Worm (Caenorhabditis elegans) whole organism, L1 larva: ENCODE measurements around the gene prx-2.

Experiments used
- C04F5.9 ChIP-seq: sonication (generic microtip); optimal IDR thresholded peaks from 2 replicates; lab custom pipeline; 2016; ENCODE audit warnings: missing genetic modification characterization, missing compliant biosample characterization
- F16B12.6 ChIP-seq: fragments of 150-350 bp; optimal IDR thresholded peaks from 2 replicates; lab custom pipeline; 2014; ENCODE audit warnings: missing biosample characterization, missing genetic modification characterization
- Y116A8C.19 ChIP-seq: sonication (generic microtip); optimal IDR thresholded peaks from 2 replicates; lab custom pipeline; 2016; ENCODE audit warnings: missing compliant biosample characterization, missing genetic modification characterization, borderline replicate concordance
- aly-2 ChIP-seq: fragments of 150-350 bp; optimal IDR thresholded peaks from 2 replicates; lab custom pipeline; 2014; ENCODE audit warnings: missing biosample characterization, missing genetic modification characterization
- ama-1 ChIP-seq: fragments of 150-350 bp; optimal IDR thresholded peaks from 2 replicates; lab custom pipeline; 2014
- ces-1 ChIP-seq: fragments of 150-350 bp; optimal IDR thresholded peaks from 2 replicates; lab custom pipeline; 2014; ENCODE audit warnings: missing biosample characterization, missing genetic modification reagents, missing genetic modification characterization
- dpl-1 ChIP-seq, 3 experiments: fragments of 150-350 bp in 2 of 3; sonication (generic microtip) in 1 of 3; optimal IDR thresholded peaks; 2 replicates each; lab custom pipeline; 2014 to 2017; ENCODE audit warnings: missing biosample characterization in 3 of 3, missing genetic modification characterization in 3 of 3, missing genetic modification reagents in 3 of 3
- efl-1 ChIP-seq, 4 experiments: fragments of 150-350 bp; optimal IDR thresholded peaks in 3 of 4; peaks in 1 of 4; 1 replicate in 1 of 4; 2 replicates in 3 of 4; lab custom pipeline; 2014; ENCODE audit warnings: missing biosample characterization in 2 of 4, missing genetic modification characterization in 2 of 4, missing genetic modification reagents in 2 of 4
- egl-13 ChIP-seq: sonication (generic microtip); optimal IDR thresholded peaks from 2 replicates; lab custom pipeline; 2016; ENCODE audit warnings: missing genotype, missing genetic modification reagents, missing genetic modification characterization, missing compliant biosample characterization
- elt-2 ChIP-seq: sonication (generic microtip); optimal IDR thresholded peaks from 2 replicates; lab custom pipeline; 2016; ENCODE audit warnings: missing genetic modification characterization, mild to moderate bottlenecking, inconsistent platforms, missing compliant biosample characterization, missing genetic modification reagents
- elt-3 ChIP-seq, 6 experiments: fragments of 150-350 bp in 1 of 6; sonication (generic microtip); optimal IDR thresholded peaks; 2 replicates each; lab custom pipeline; 2017 to 2018; ENCODE audit warnings: missing biosample characterization in 6 of 6, missing genetic modification characterization in 6 of 6, inconsistent platforms in 1 of 6
- fkh-10 ChIP-seq: sonication (generic microtip); optimal IDR thresholded peaks from 2 replicates; lab custom pipeline; 2017; ENCODE audit warnings: missing biosample characterization, missing genetic modification reagents, missing genetic modification characterization
- grh-1 ChIP-seq: fragments of 200-800 bp; sonication (Bioruptor generic); IDR thresholded peaks from 2 replicates; pipeline ENCODE4 v1.3.6; 2022; ENCODE audit warnings: missing genetic modification reagents, missing genetic modification characterization, missing compliant biosample characterization
- hlh-17 ChIP-seq: fragments of 200-800 bp; sonication (Bioruptor generic); optimal IDR thresholded peaks from 2 replicates; lab custom pipeline; 2018; ENCODE audit warnings: missing genetic modification characterization, mild to moderate bottlenecking, missing compliant biosample characterization, moderate library complexity, borderline replicate concordance
- hlh-4 ChIP-seq: sonication (generic microtip); optimal IDR thresholded peaks from 2 replicates; lab custom pipeline; 2016; ENCODE audit warnings: mild to moderate bottlenecking, missing genetic modification characterization, missing compliant biosample characterization
- isw-1 ChIP-seq: fragments of 200-800 bp; sonication (Bioruptor generic); IDR thresholded peaks from 2 replicates; pipeline ENCODE4 v1.3.6; 2022; ENCODE audit warnings: missing genetic modification characterization, missing compliant biosample characterization
- jun-1 ChIP-seq: fragments of 150-350 bp; optimal IDR thresholded peaks from 2 replicates; lab custom pipeline; 2014; ENCODE audit warnings: missing biosample characterization, missing genetic modification reagents, missing genetic modification characterization
- lin-35 ChIP-seq, 2 experiments: fragments of 150-350 bp; optimal IDR thresholded peaks; 2 replicates each; lab custom pipeline; 2014; ENCODE audit warnings: missing biosample characterization in 2 of 2, missing genetic modification characterization in 2 of 2, missing genetic modification reagents in 2 of 2
- lir-3 ChIP-seq: sonication (generic microtip); optimal IDR thresholded peaks from 2 replicates; lab custom pipeline; 2016; ENCODE audit warnings: mild to moderate bottlenecking, missing genetic modification characterization, moderate library complexity, missing compliant biosample characterization; ENCODE audit not compliant: poor library complexity
- mab-9 ChIP-seq: fragments of 200-800 bp; sonication (Bioruptor generic); IDR thresholded peaks from 2 replicates; pipeline ENCODE4 v1.3.6; 2022; ENCODE audit warnings: missing genetic modification reagents, missing genetic modification characterization, missing compliant biosample characterization
- mef-2 ChIP-seq: fragments of 150-350 bp; optimal IDR thresholded peaks from 2 replicates; lab custom pipeline; 2014; ENCODE audit warnings: missing biosample characterization, missing genetic modification characterization
- nhr-20 ChIP-seq: sonication (generic microtip); optimal IDR thresholded peaks from 2 replicates; lab custom pipeline; 2016; ENCODE audit warnings: mild to moderate bottlenecking, missing genetic modification characterization, missing compliant biosample characterization
- nhr-47 ChIP-seq: sonication (generic microtip); optimal IDR thresholded peaks from 2 replicates; lab custom pipeline; 2016; ENCODE audit warnings: mild to moderate bottlenecking, missing genetic modification characterization, moderate library complexity, missing compliant biosample characterization
- nhr-76 ChIP-seq: sonication (generic microtip); optimal IDR thresholded peaks from 2 replicates; lab custom pipeline; 2017; ENCODE audit warnings: missing biosample characterization, missing genetic modification characterization
- nhr-77 ChIP-seq: fragments of 150-350 bp; optimal IDR thresholded peaks from 2 replicates; lab custom pipeline; 2014; ENCODE audit warnings: missing biosample characterization, missing genetic modification characterization
- nhr-84 ChIP-seq: sonication (generic microtip); optimal IDR thresholded peaks from 2 replicates; lab custom pipeline; 2017; ENCODE audit warnings: missing biosample characterization, missing genetic modification characterization
- nhr-85 ChIP-seq: sonication (generic microtip); peaks from one replicate; lab custom pipeline; 2016; ENCODE audit warnings: missing genetic modification characterization, inconsistent platforms, missing compliant biosample characterization
- pag-3 ChIP-seq: sonication (generic microtip); optimal IDR thresholded peaks from 2 replicates; lab custom pipeline; 2017; ENCODE audit warnings: missing genetic modification characterization, mild to moderate bottlenecking, missing compliant biosample characterization, antibody characterized with exemption, borderline replicate concordance; ENCODE audit not compliant: insufficient read depth
- pqm-1 ChIP-seq: sonication (generic microtip); optimal IDR thresholded peaks from 3 replicates; lab custom pipeline; 2017; ENCODE audit warnings: missing biosample characterization, missing genetic modification characterization
- rnt-1 ChIP-seq: sonication (generic microtip); optimal IDR thresholded peaks from 2 replicates; lab custom pipeline; 2016; ENCODE audit warnings: mild to moderate bottlenecking, missing genetic modification characterization, moderate library complexity, missing compliant biosample characterization
- sox-4 ChIP-seq: sonication (generic microtip); optimal IDR thresholded peaks from 2 replicates; lab custom pipeline; 2016; ENCODE audit warnings: missing genetic modification characterization, missing compliant biosample characterization
- sptf-1 ChIP-seq: fragments of 150-350 bp; optimal IDR thresholded peaks from 2 replicates; lab custom pipeline; 2014; ENCODE audit warnings: missing biosample characterization, missing genetic modification characterization
- sup-37 ChIP-seq: fragments of 200-800 bp; sonication (Bioruptor generic); optimal IDR thresholded peaks from 2 replicates; lab custom pipeline; 2018; ENCODE audit warnings: mild to moderate bottlenecking, missing genetic modification characterization, missing compliant biosample characterization
- swsn-7 ChIP-seq: sonication (generic microtip); optimal IDR thresholded peaks from 2 replicates; lab custom pipeline; 2016; ENCODE audit warnings: missing genetic modification characterization, missing compliant biosample characterization
- unc-98 ChIP-seq: fragments of 200-800 bp; sonication (Bioruptor generic); IDR thresholded peaks from 2 replicates; pipeline ENCODE4 v1.3.6; 2022; ENCODE audit warnings: missing genetic modification characterization, missing compliant biosample characterization
- vab-15 ChIP-seq: sonication (generic microtip); optimal IDR thresholded peaks from 2 replicates; lab custom pipeline; 2017; ENCODE audit warnings: missing genotype, mild to moderate bottlenecking, missing genetic modification characterization, missing compliant biosample characterization
- xbp-1 ChIP-seq: sonication (generic microtip); optimal IDR thresholded peaks from 2 replicates; lab custom pipeline; 2016; ENCODE audit warnings: missing genetic modification characterization, missing compliant biosample characterization
- zag-1 ChIP-seq: fragments of 150-350 bp; optimal IDR thresholded peaks from 2 replicates; lab custom pipeline; 2014; ENCODE audit warnings: missing biosample characterization, missing genetic modification characterization
- zip-4 ChIP-seq: fragments of 200-800 bp; sonication (Bioruptor generic); optimal IDR thresholded peaks from 2 replicates; lab custom pipeline; 2018; ENCODE audit warnings: mild to moderate bottlenecking, missing genetic modification characterization, moderate library complexity, missing compliant biosample characterization
- ztf-4 ChIP-seq: fragments of 150-350 bp; optimal IDR thresholded peaks from 2 replicates; lab custom pipeline; 2014; ENCODE audit warnings: missing biosample characterization, missing genetic modification characterization

prx-2 gene

DNA sequence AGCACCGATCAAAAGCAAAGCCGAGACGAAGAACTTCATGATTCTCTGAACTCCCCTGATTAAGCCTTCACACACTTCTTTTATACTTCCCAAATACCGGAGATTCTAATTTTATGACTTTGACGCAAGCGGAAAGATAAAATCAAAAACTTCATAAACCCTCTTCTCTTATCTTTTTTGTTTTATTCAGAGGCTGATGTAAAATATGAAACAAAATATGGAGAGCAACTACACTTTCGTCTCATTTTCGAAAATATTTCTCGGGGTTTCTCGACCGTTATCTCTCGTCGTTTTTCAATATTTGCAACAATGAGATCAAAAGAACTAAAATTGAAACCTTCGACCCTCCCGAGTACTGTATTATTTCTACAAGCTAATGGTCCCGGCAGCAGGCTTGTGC, 20.9 kb upstream of the prx-2 start, which contains the start of gene lys-4:
TSS of gene lys-4 (minus strand) at position 115 of the 400 bp plus-strand sequence.
- TF ChIP-seq isw-1: no peak
- TF ChIP-seq jun-1: peak; percentile 39
- peak; percentile 17 for TF ChIP-seq nhr-20 (tag; lab: Kevin White, UChicago)
- no peak for TF ChIP-seq ama-1
- TF ChIP-seq F16B12.6: no peak
- TF ChIP-seq sup-37: no peak
- no peak for TF ChIP-seq lin-35 (GFP tag; optimal IDR thresholded peaks at IDR 0.05; lab: Kevin White, UChicago)
- TF ChIP-seq xbp-1 (tag; lab: Kevin White, UChicago): no peak
- TF ChIP-seq hlh-4 (tag; lab: Kevin White, UChicago): no peak
- TF ChIP-seq sptf-1 (tag; lab: Kevin White, UChicago): no peak
- TF ChIP-seq Y116A8C.19 (tag; lab: Kevin White, UChicago): no peak
- TF ChIP-seq zag-1 (tag; lab: Kevin White, UChicago): no peak
- no peak for TF ChIP-seq zip-4
- no peak for TF ChIP-seq efl-1 (optimal IDR thresholded peaks at IDR 0.05; lab: Kevin White, UChicago)
- peak in 1 of 2 experiments; percentile 6 for TF ChIP-seq efl-1 (GFP tag; optimal IDR thresholded peaks at IDR 0.05 in 1 of 2; lab: Kevin White, UChicago)
- TF ChIP-seq nhr-47: no peak
- TF ChIP-seq elt-3 (tag; optimal IDR thresholded peaks at IDR 0.05; lab: Kevin White, UChicago): no peak
- TF ChIP-seq rnt-1 (tag; lab: Kevin White, UChicago): no peak
- no peak for TF ChIP-seq vab-15 (tag; lab: Kevin White, UChicago)
- no peak for TF ChIP-seq nhr-85
- TF ChIP-seq lir-3 (tag; lab: Kevin White, UChicago): no peak
- no peak for TF ChIP-seq nhr-77 (tag; lab: Kevin White, UChicago)
- TF ChIP-seq ztf-4 (tag; lab: Kevin White, UChicago): no peak
- TF ChIP-seq mef-2 (tag; lab: Kevin White, UChicago): no peak
- TF ChIP-seq elt-2 (tag; lab: Kevin White, UChicago): peak; percentile 68
- TF ChIP-seq swsn-7 (tag; lab: Kevin White, UChicago): no peak
- no peak for TF ChIP-seq nhr-84 (tag; lab: Kevin White, UChicago)
- TF ChIP-seq egl-13 (tag; lab: Kevin White, UChicago): no peak
- no peak for TF ChIP-seq pag-3 (tag; lab: Kevin White, UChicago)

DNA sequence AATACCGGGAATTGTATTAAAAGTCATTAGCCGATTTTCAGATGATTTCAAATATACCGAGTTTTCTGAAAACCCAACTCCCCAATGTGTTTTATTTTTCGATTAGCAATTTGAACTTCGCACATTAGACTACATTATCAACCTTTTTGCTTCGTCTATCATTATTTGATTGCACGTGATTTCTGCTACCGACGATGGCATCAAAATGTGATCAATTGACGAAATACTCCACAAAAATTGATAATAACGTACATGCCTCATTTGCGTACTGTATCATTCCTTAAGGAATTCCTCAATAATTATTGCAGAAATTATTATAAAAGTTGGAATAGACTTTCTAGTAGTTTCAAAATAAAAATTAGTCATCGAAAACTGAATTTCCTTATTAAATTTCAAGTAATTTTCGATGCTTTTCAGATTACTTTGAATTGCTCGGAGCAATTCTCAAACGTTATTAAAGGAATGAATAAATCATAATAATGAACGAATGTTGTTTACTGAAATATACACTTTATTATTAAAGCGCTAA, 20.1 kb upstream of the prx-2 start:
- no peak for TF ChIP-seq dpl-1 (GFP tag; optimal IDR thresholded peaks at IDR 0.05; lab: Kevin White, UChicago)
- TF ChIP-seq ztf-4 (tag; lab: Kevin White, UChicago): no peak
- peak; percentile 38 for TF ChIP-seq nhr-20 (tag; lab: Kevin White, UChicago)
- peak; percentile 72 for TF ChIP-seq elt-2 (tag; lab: Kevin White, UChicago)
- peak in 1 of 2 experiments; percentile 4 for TF ChIP-seq lin-35 (GFP tag; optimal IDR thresholded peaks at IDR 0.05; lab: Kevin White, UChicago)
- no peak for TF ChIP-seq pqm-1

ce11 chrIV:11625482-11625881, 18.4 kb upstream of the prx-2 start, which contains the start of gene lys-5:
lys-5 (minus strand) TSS chrIV:11625582.
- no peak for TF ChIP-seq nhr-76
- no peak for TF ChIP-seq ces-1 (GFP tag; lab: Kevin White, UChicago)

DNA sequence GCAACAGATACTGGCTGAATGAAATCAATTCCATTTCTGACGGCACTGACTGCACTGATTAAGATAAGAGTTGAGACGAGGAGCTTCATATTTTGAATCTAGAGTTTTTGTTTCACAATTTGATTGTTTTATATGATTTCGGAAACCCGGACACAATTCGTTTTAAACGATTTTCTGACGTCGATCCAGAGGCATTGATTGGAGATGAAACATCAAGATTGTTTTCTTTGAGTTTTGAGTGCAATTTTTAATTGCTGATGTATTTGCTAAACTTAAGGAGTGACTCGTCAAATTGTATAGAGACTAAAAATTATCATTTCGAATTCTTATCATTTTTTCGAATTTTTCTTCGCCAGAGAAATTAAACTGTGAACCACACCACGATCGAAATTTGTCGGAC, 16.1 kb upstream of the prx-2 start, which contains the start of gene lys-6:
TSS of gene lys-6 (minus strand) at position 101 of the 400 bp plus-strand sequence.
- no peak for TF ChIP-seq efl-1 (optimal IDR thresholded peaks at IDR 0.05; lab: Kevin White, UChicago)
- peak in 1 of 2 experiments; percentile 68 for TF ChIP-seq efl-1 (GFP tag; optimal IDR thresholded peaks at IDR 0.05 in 1 of 2; lab: Kevin White, UChicago)
- no peak for TF ChIP-seq hlh-17 (GFP tag; lab: Kevin White, UChicago)

DNA sequence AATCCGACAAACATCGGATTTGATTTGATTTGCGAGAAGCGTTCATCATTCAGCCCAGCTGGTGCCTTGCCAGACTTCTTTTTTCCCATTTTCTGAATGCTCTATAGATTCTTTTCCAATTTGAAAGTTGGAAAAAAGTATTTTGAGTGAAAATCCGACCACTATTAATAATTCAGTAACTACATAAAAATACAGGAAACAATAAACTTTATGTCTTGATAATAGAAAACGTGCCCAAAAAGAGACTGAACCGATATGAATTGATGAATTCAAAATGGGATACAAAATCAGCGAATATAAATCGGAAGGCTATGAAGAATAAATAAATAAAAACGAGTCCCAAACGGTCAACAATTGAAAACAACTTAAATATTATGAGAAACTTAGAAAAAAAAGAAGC, 12.2 kb upstream of the prx-2 start, which contains the start of gene F58B3.4:
TSS of gene F58B3.4 (minus strand) at position 101 of the 400 bp plus-strand sequence.
- TF ChIP-seq grh-1 (GFP tag; lab: Robert Waterston, UW) (no peak), F16B12.6 (no peak), isw-1 (no peak), nhr-20 (tag; lab: Kevin White, UChicago) (no peak), fkh-10 (GFP tag; lab: Kevin White, UChicago) (no peak), C04F5.9 (tag; lab: Kevin White, UChicago) (no peak), elt-2 (tag; lab: Kevin White, UChicago) (no peak), rnt-1 (tag; lab: Kevin White, UChicago) (no peak), aly-2 (tag; lab: Kevin White, UChicago) (no peak), unc-98 (GFP tag; lab: Robert Waterston, UW) (no peak), sox-4 (tag; lab: Kevin White, UChicago) (no peak), dpl-1 (GFP tag; optimal IDR thresholded peaks at IDR 0.05; lab: Kevin White, UChicago) (no peak), mef-2 (tag; lab: Kevin White, UChicago) (no peak), pqm-1 (no peak), zag-1 (tag; lab: Kevin White, UChicago) (no peak), efl-1 (optimal IDR thresholded peaks at IDR 0.05; lab: Kevin White, UChicago) (no peak), efl-1 (GFP tag; optimal IDR thresholded peaks at IDR 0.05 in 1 of 2; lab: Kevin White, UChicago) (no peak), mab-9 (GFP tag; lab: Robert Waterston, UW) (no peak), ama-1 (no peak)
